Fruit fly (Drosophila melanogaster): ENCODE results near the gene Glyp.

dm6 chr2L:2084349-2084748 lies 46.3 kb upstream of the Glyp start:
- TF ChIP-seq CG7045 (GFP tag; optimal IDR thresholded peaks at IDR 0.05) (no peak), CG7101 (tag; optimal IDR thresholded peaks at IDR 0.05) (no peak)
